Worm (Caenorhabditis elegans): ENCODE results near the gene nlp-78.
A peak's percentile ranks its signal among the peaks of the same experiment; 100 is the strongest.

The nlp-78 gene

ce11 chrII:9116404-9116803, 19.6 kb upstream of the nlp-78 start:
- TF ChIP-seq pha-4 (tag; optimal IDR thresholded peaks at IDR 0.05) (peak; percentile 20), pqm-1 (tag; optimal IDR thresholded peaks at IDR 0.05) (peak; percentile 61), skn-1 (tag; optimal IDR thresholded peaks at IDR 0.05) (peak; percentile 36), elt-2 (tag; optimal IDR thresholded peaks at IDR 0.05) (peak; percentile 65), nhr-12 (tag; optimal IDR thresholded peaks at IDR 0.05) (no peak), fkh-2 (tag; optimal IDR thresholded peaks at IDR 0.05) (no peak)

- TF ChIP-seq elt-2 (tag; optimal IDR thresholded peaks at IDR 0.05) (peak; percentile 78), pha-4 (tag; optimal IDR thresholded peaks at IDR 0.05) (peak; percentile 35), pqm-1 (tag; optimal IDR thresholded peaks at IDR 0.05) (peak; percentile 50), tbx-2 (tag; optimal IDR thresholded peaks at IDR 0.05) (peak; percentile 2), nhr-11 (tag; optimal IDR thresholded peaks at IDR 0.05) (peak; percentile 72), ceh-82 (tag; optimal IDR thresholded peaks at IDR 0.05) (no peak)
Observed at ce11 chrII:9117789-9118242, 18.2 kb upstream of the nlp-78 start.

ce11 chrII:9120329-9120728, 15.6 kb upstream of the nlp-78 start:
- TF ChIP-seq zag-1 (tag; optimal IDR thresholded peaks at IDR 0.05) = no peak
- no peak for TF ChIP-seq egl-5 (tag; optimal IDR thresholded peaks at IDR 0.05)
- TF ChIP-seq elt-2 (tag; optimal IDR thresholded peaks at IDR 0.05) = no peak
- TF ChIP-seq nhr-11 (tag; optimal IDR thresholded peaks at IDR 0.05) = no peak
- TF ChIP-seq eor-1 (tag; optimal IDR thresholded peaks at IDR 0.05) = no peak
- no peak for TF ChIP-seq R02D3.7 (tag; optimal IDR thresholded peaks at IDR 0.05)
- no peak for TF ChIP-seq nhr-67 (tag; optimal IDR thresholded peaks at IDR 0.05)

ce11 chrII:9120813-9121554, 15.0 kb upstream of the nlp-78 start:
- TF ChIP-seq nfya-1 (tag; optimal IDR thresholded peaks at IDR 0.05; ENCODE audit: insufficient read depth) (peak; percentile 12), elt-1 (tag; optimal IDR thresholded peaks at IDR 0.05) (no peak), nhr-77 (tag; optimal IDR thresholded peaks at IDR 0.05) (no peak), lin-39 (tag; optimal IDR thresholded peaks at IDR 0.05) (no peak), egl-5 (tag; optimal IDR thresholded peaks at IDR 0.05) (no peak)

ce11 chrII:9124353-9124752, 11.6 kb upstream of the nlp-78 start:
- TF ChIP-seq lsy-12 (tag; optimal IDR thresholded peaks at IDR 0.05) (no peak), pqm-1 (tag; optimal IDR thresholded peaks at IDR 0.05) (peak; percentile 1), nhr-77 (tag; optimal IDR thresholded peaks at IDR 0.05) (no peak), elt-2 (tag; optimal IDR thresholded peaks at IDR 0.05) (no peak), nhr-25 (tag; optimal IDR thresholded peaks at IDR 0.05) (peak; percentile 31), nhr-23 (tag; optimal IDR thresholded peaks at IDR 0.05) (peak; percentile 37), skn-1 (tag; optimal IDR thresholded peaks at IDR 0.05) (no peak), fkh-10 (GFP tag; optimal IDR thresholded peaks at IDR 0.05) (no peak)

ce11 chrII:9125007-9125406, 11.0 kb upstream of the nlp-78 start:
- TF ChIP-seq elt-2 (tag; optimal IDR thresholded peaks at IDR 0.05) (peak; percentile 3), pqm-1 (tag; optimal IDR thresholded peaks at IDR 0.05) (peak; percentile 53), jun-1 (tag; optimal IDR thresholded peaks at IDR 0.05) (no peak), pha-4 (tag; optimal IDR thresholded peaks at IDR 0.05) (peak; percentile 17), ama-1 (optimal IDR thresholded peaks at IDR 0.05) (no peak)

ce11 chrII:9126965-9127364, 9.0 kb upstream of the nlp-78 start:
- peak; percentile 1 for TF ChIP-seq elt-2 (tag; optimal IDR thresholded peaks at IDR 0.05)
- TF ChIP-seq ceh-28 (tag; optimal IDR thresholded peaks at IDR 0.05) = no peak
- peak; percentile 78 for TF ChIP-seq pha-4 (tag; optimal IDR thresholded peaks at IDR 0.05)
- TF ChIP-seq jun-1 (tag; optimal IDR thresholded peaks at IDR 0.05) = no peak
- TF ChIP-seq ama-1 (optimal IDR thresholded peaks at IDR 0.05) = no peak
- peak; percentile 6 for TF ChIP-seq nhr-25 (tag; optimal IDR thresholded peaks at IDR 0.05)
- TF ChIP-seq fkh-2 (tag; optimal IDR thresholded peaks at IDR 0.05) = no peak
- TF ChIP-seq fos-1 (tag; optimal IDR thresholded peaks at IDR 0.05) = peak; percentile 98
- TF ChIP-seq lin-39 (tag; optimal IDR thresholded peaks at IDR 0.05) = no peak
- TF ChIP-seq hmg-11 (tag; optimal IDR thresholded peaks at IDR 0.05) = peak; percentile 36
- no peak for TF ChIP-seq nhr-237 (tag; optimal IDR thresholded peaks at IDR 0.05)
- no peak for TF ChIP-seq nhr-11 (tag; optimal IDR thresholded peaks at IDR 0.05)
- TF ChIP-seq mdl-1 (tag; optimal IDR thresholded peaks at IDR 0.05) = no peak
- no peak for TF ChIP-seq ztf-11 (tag; optimal IDR thresholded peaks at IDR 0.05)
- TF ChIP-seq zag-1 (tag; optimal IDR thresholded peaks at IDR 0.05) = no peak
- no peak for TF ChIP-seq ceh-82 (tag; optimal IDR thresholded peaks at IDR 0.05)
- TF ChIP-seq snpc-4 (tag; optimal IDR thresholded peaks at IDR 0.05) = no peak
- peak; percentile 32 for TF ChIP-seq nhr-23 (tag; optimal IDR thresholded peaks at IDR 0.05)
- TF ChIP-seq skn-1 (tag; optimal IDR thresholded peaks at IDR 0.05) = no peak
- peak in 1 of 3 experiments; percentile 3 for TF ChIP-seq elt-3 (tag; optimal IDR thresholded peaks at IDR 0.05)
- no peak for TF ChIP-seq nfya-1 (tag; optimal IDR thresholded peaks at IDR 0.05; ENCODE audit: insufficient read depth)
